Fruit fly (Drosophila melanogaster): Measurements from ENCODE around the gene SclB.

DNA sequence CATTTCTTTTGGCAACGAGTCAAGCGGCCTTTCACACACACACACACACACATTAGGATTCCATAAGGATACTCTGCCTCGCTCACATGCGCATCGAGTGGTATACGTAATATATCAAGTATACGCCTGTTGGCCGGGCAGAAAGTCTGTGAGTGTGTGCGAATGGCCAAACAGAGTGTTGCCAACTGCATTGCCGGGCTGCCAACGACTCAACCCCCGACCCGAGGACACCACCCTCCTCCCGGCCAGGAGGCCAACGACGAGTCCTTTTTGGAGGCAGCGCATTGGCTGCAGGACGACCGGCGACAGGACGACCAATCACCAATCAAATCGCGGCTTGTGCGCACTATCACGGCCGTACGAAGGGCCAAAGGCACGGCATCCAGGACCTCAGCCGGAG lies 39.9 kb downstream of the SclB start:
- TF ChIP-seq CG9948 (tag; optimal IDR thresholded peaks at IDR 0.05) (no peak), CG13204 (GFP tag; optimal IDR thresholded peaks at IDR 0.05) (no peak), CG4496 (GFP tag; IDR thresholded peaks at IDR 0.05) (no peak), CG12605 (GFP tag; IDR thresholded peaks at IDR 0.05) (no peak), rn (GFP tag; IDR thresholded peaks at IDR 0.05) (no peak), CG17806 (tag; optimal IDR thresholded peaks at IDR 0.05) (no peak), Pif1A (GFP tag; optimal IDR thresholded peaks at IDR 0.05) (no peak), Snoo (tag; optimal IDR thresholded peaks at IDR 0.05) (no peak), Ets98B (GFP tag; IDR thresholded peaks at IDR 0.05) (no peak), fd96Ca (GFP tag; IDR thresholded peaks at IDR 0.05) (no peak), CG10348 (GFP tag; IDR thresholded peaks at IDR 0.05) (no peak), CG32121 (GFP tag; IDR thresholded peaks at IDR 0.05) (no peak)
